Worm (Caenorhabditis elegans): ENCODE measurements around the gene Y51H4A.23.

DNA sequence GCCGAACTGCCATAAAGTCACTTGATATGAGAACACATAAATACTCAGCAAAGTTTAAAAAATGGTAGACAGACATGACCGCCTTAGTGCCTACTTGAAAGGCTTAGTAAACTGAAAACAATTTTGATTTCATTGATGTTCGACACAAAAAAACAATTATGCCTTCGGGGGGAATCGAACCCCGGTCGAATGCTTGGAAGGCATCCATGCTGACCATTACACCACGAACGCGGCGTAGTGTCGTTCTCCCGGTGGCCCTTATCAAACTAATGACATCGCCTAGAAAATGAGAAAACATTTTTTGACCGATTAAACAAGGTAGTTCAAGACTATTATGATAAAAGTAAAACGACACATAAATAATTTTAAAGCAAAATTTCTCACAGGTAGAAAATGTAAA, 38.5 kb upstream of the Y51H4A.23 start:
- TF ChIP-seq unc-62 (GFP tag; optimal IDR thresholded peaks at IDR 0.05) (no peak), nhr-76 (tag; optimal IDR thresholded peaks at IDR 0.05) (no peak), nhr-237 (tag; optimal IDR thresholded peaks at IDR 0.05) (no peak), elt-3 (tag; optimal IDR thresholded peaks at IDR 0.05) (no peak), ces-1 (GFP tag; optimal IDR thresholded peaks at IDR 0.05) (no peak), snpc-4 (tag; optimal IDR thresholded peaks at IDR 0.05) (no peak), mep-1 (tag; optimal IDR thresholded peaks at IDR 0.05) (no peak), unc-120 (tag; optimal IDR thresholded peaks at IDR 0.05; ENCODE audit: poor library complexity, severe bottlenecking) (no peak), nhr-12 (tag; optimal IDR thresholded peaks at IDR 0.05) (no peak), lsy-2 (tag; optimal IDR thresholded peaks at IDR 0.05) (no peak), cnd-1 (tag; optimal IDR thresholded peaks at IDR 0.05) (no peak)

Measured in whole organism, mixed stage, embryonic.